Worm (Caenorhabditis elegans): ENCODE measurements around the gene nhr-14.

nhr-14 gene

DNA sequence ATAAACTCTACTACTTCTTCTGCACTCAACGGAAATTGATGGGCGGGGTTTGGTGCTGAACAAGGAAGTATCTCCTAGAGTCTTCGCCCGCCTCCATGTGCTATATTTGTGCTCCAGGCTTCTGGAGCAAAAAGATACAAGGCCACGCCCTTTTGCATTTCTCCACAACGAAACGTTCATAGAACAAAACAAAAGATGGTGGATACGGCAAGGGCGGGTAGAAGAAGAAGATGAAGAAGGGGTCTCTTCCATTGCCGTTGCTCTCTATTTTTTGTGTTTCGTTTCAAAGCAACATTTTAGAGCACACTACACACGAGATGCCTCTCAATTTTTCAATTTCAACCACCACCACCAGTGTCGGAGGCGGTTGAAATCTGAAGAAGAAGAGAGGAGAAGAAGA is 330 bp upstream of the nhr-14 start:
- TF ChIP-seq hmg-11 (tag; optimal IDR thresholded peaks at IDR 0.05) (peak; percentile 25), mdl-1 (tag; optimal IDR thresholded peaks at IDR 0.05) (peak; percentile 50), ceh-16 (tag; optimal IDR thresholded peaks at IDR 0.05) (no peak), fkh-10 (GFP tag; optimal IDR thresholded peaks at IDR 0.05) (peak; percentile 73), unc-62 (GFP tag; optimal IDR thresholded peaks at IDR 0.05) (peak; percentile 1), elt-2 (tag; optimal IDR thresholded peaks at IDR 0.05) (no peak), lin-39 (tag; optimal IDR thresholded peaks at IDR 0.05) (peak; percentile 34)

DNA sequence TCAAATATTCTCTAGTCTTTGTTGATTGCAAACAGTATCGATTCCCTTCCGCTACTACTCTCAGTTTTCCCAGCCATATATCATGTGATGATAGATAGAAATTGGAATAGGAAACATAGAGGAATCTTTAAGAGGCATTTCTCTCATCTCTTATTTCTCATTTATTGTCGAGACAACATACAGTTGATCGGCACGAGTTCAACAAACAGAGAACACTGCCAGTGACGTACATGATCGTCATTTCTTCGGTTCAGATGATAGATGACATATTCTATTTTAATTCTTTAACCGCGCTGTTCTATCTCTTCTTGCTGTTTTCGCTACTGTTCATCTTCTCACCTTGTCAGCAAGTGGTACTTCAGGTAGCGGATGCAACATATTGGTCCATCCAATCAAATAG is 836 bp downstream of the nhr-14 start:
- peak; percentile 69 for TF ChIP-seq tbx-2 (tag; optimal IDR thresholded peaks at IDR 0.05)
- TF ChIP-seq elt-2 (tag; optimal IDR thresholded peaks at IDR 0.05): no peak
- peak; percentile 80 for TF ChIP-seq nhr-76 (tag; optimal IDR thresholded peaks at IDR 0.05)
- no peak for TF ChIP-seq aly-2 (tag; optimal IDR thresholded peaks at IDR 0.05)
- TF ChIP-seq R02D3.7 (tag; optimal IDR thresholded peaks at IDR 0.05): peak; percentile 61
- TF ChIP-seq nhr-237 (tag; optimal IDR thresholded peaks at IDR 0.05): no peak
- peak; percentile 99 for TF ChIP-seq nhr-23 (tag; optimal IDR thresholded peaks at IDR 0.05)
- peak in 2 of 3 experiments; percentile 81 to 83 for TF ChIP-seq elt-3 (tag; optimal IDR thresholded peaks at IDR 0.05)
- no peak for TF ChIP-seq fos-1 (tag; optimal IDR thresholded peaks at IDR 0.05)
- peak; percentile 45 for TF ChIP-seq lsy-12 (tag; optimal IDR thresholded peaks at IDR 0.05)
- TF ChIP-seq egl-27 (tag; optimal IDR thresholded peaks at IDR 0.05): peak; percentile 54
- no peak for TF ChIP-seq fkh-10 (GFP tag; optimal IDR thresholded peaks at IDR 0.05)
- TF ChIP-seq nhr-11 (tag; optimal IDR thresholded peaks at IDR 0.05): no peak
- TF ChIP-seq pqm-1 (tag; optimal IDR thresholded peaks at IDR 0.05): no peak
- TF ChIP-seq nhr-25 (tag; optimal IDR thresholded peaks at IDR 0.05): peak; percentile 91
- peak; percentile 68 for TF ChIP-seq unc-62 (GFP tag; optimal IDR thresholded peaks at IDR 0.05)
- TF ChIP-seq ceh-28 (tag; optimal IDR thresholded peaks at IDR 0.05): peak; percentile 71
- no peak for TF ChIP-seq daf-12 (tag; optimal IDR thresholded peaks at IDR 0.05)
- TF ChIP-seq mml-1 (tag; optimal IDR thresholded peaks at IDR 0.05): no peak
- no peak for TF ChIP-seq elt-1 (tag; optimal IDR thresholded peaks at IDR 0.05)
- TF ChIP-seq pha-4 (tag; optimal IDR thresholded peaks at IDR 0.05): no peak
- no peak for TF ChIP-seq eor-1 (tag; optimal IDR thresholded peaks at IDR 0.05)
- TF ChIP-seq mdl-1 (tag; optimal IDR thresholded peaks at IDR 0.05): peak; percentile 51
- TF ChIP-seq nhr-43 (tag; optimal IDR thresholded peaks at IDR 0.05; ENCODE audit: poor library complexity, severe bottlenecking): peak; percentile 99
- TF ChIP-seq nhr-28 (tag; optimal IDR thresholded peaks at IDR 0.05): peak; percentile 35
- TF ChIP-seq snpc-4 (tag; optimal IDR thresholded peaks at IDR 0.05): no peak
- peak; percentile 46 for TF ChIP-seq nfya-1 (tag; optimal IDR thresholded peaks at IDR 0.05; ENCODE audit: insufficient read depth)
- TF ChIP-seq fkh-2 (tag; optimal IDR thresholded peaks at IDR 0.05): no peak
- TF ChIP-seq ceh-82 (tag; optimal IDR thresholded peaks at IDR 0.05): no peak
- no peak for TF ChIP-seq sea-2 (GFP tag; optimal IDR thresholded peaks at IDR 0.05)
- peak; percentile 9 for TF ChIP-seq jun-1 (tag; optimal IDR thresholded peaks at IDR 0.05)
- peak; percentile 15 for TF ChIP-seq nhr-77 (tag; optimal IDR thresholded peaks at IDR 0.05)
- TF ChIP-seq skn-1 (tag; optimal IDR thresholded peaks at IDR 0.05): no peak
- TF ChIP-seq ztf-4 (tag; optimal IDR thresholded peaks at IDR 0.05): peak; percentile 29
- TF ChIP-seq ama-1 (optimal IDR thresholded peaks at IDR 0.05): peak; percentile 20
- TF ChIP-seq lin-15B (tag; optimal IDR thresholded peaks at IDR 0.05): no peak

ce11 chrX:8473468-8473867 is 2.5 kb downstream of the nhr-14 start:
- TF ChIP-seq nhr-77 (tag; optimal IDR thresholded peaks at IDR 0.05): peak; percentile 68
- peak; percentile 56 for TF ChIP-seq ceh-28 (tag; optimal IDR thresholded peaks at IDR 0.05)
- TF ChIP-seq jun-1 (tag; optimal IDR thresholded peaks at IDR 0.05): peak; percentile 77
- peak; percentile 55 for TF ChIP-seq ama-1 (optimal IDR thresholded peaks at IDR 0.05)
- no peak for TF ChIP-seq egl-5 (tag; optimal IDR thresholded peaks at IDR 0.05)
- no peak for TF ChIP-seq daf-12 (tag; optimal IDR thresholded peaks at IDR 0.05)
- peak; percentile 99 for TF ChIP-seq elt-2 (tag; optimal IDR thresholded peaks at IDR 0.05)
- TF ChIP-seq pha-4 (tag; optimal IDR thresholded peaks at IDR 0.05): peak; percentile 59
- TF ChIP-seq pqm-1 (tag; optimal IDR thresholded peaks at IDR 0.05): peak; percentile 98
- peak; percentile 11 for TF ChIP-seq skn-1 (tag; optimal IDR thresholded peaks at IDR 0.05)
- no peak for TF ChIP-seq elt-3 (tag; optimal IDR thresholded peaks at IDR 0.05)
